Worm (Caenorhabditis elegans) whole organism, L4 larva: Measurements from ENCODE around the gene C17F4.3.

Experiments
- hmg-1.1 ChIP-seq: fragments of 200-800 bp; sonication (Bioruptor generic); IDR thresholded peaks from 2 replicates; pipeline ENCODE4 v1.3.6; 2022; ENCODE audit warnings: missing genetic modification reagents, missing genetic modification characterization, missing compliant biosample characterization
- jun-1 ChIP-seq: fragments of 150-350 bp; optimal IDR thresholded peaks from 2 replicates; lab custom pipeline; 2014; ENCODE audit warnings: missing biosample characterization, missing genetic modification reagents, missing genetic modification characterization
- lin-13 ChIP-seq: fragments of 150-350 bp; optimal IDR thresholded peaks from 2 replicates; lab custom pipeline; 2014; ENCODE audit warnings: missing biosample characterization, missing genetic modification reagents, missing genetic modification characterization
- madf-9 ChIP-seq: fragments of 200-800 bp; sonication (Bioruptor generic); conservative IDR thresholded peaks from 2 replicates; pipeline ENCODE4 v1.3.6; 2022; ENCODE audit warnings: missing genetic modification reagents, missing genetic modification characterization, missing compliant biosample characterization
- mes-2 ChIP-seq: sonication (generic microtip); optimal IDR thresholded peaks from 2 replicates; lab custom pipeline; 2016; ENCODE audit warnings: missing genotype, mild to moderate bottlenecking, missing genetic modification characterization, missing compliant biosample characterization; ENCODE audit not compliant: poor library complexity, severe bottlenecking
- tag-97 ChIP-seq: fragments of 200-800 bp; sonication (Bioruptor generic); IDR thresholded peaks from 2 replicates; pipeline ENCODE4 v1.3.6; 2022; ENCODE audit warnings: missing genetic modification characterization, missing compliant biosample characterization
- ztf-11 ChIP-seq: fragments of 150-350 bp; optimal IDR thresholded peaks from 2 replicates; lab custom pipeline; 2014; ENCODE audit warnings: missing biosample characterization, missing genetic modification characterization

ce11 chrII:3244758-3245157 lies 4.5 kb downstream of the C17F4.3 start:
- TF ChIP-seq mes-2 (tag; lab: Kevin White, UChicago) (no peak), jun-1 (tag; lab: Kevin White, UChicago) (no peak), hmg-1.1 (GFP tag; lab: Robert Waterston, UW) (no peak), lin-13 (GFP tag; lab: Kevin White, UChicago) (no peak), madf-9 (GFP tag; lab: Robert Waterston, UW) (no peak), tag-97 (GFP tag; lab: Robert Waterston, UW) (no peak), ztf-11 (tag; lab: Kevin White, UChicago) (no peak)
